Worm (Caenorhabditis elegans): Measurements from ENCODE around the gene srbc-79.

Gene srbc-79

ce11 chrV:20476981-20477380 lies 15.3 kb downstream of the srbc-79 start:
- TF ChIP-seq elt-1 (tag; optimal IDR thresholded peaks at IDR 0.05) (no peak), ama-1 (optimal IDR thresholded peaks at IDR 0.05) (no peak), zag-1 (tag; optimal IDR thresholded peaks at IDR 0.05) (no peak), mml-1 (tag; optimal IDR thresholded peaks at IDR 0.05) (no peak), pqm-1 (tag; optimal IDR thresholded peaks at IDR 0.05) (no peak), lin-15B (tag; optimal IDR thresholded peaks at IDR 0.05) (peak; percentile 34), jun-1 (tag; optimal IDR thresholded peaks at IDR 0.05) (no peak), nhr-237 (tag; optimal IDR thresholded peaks at IDR 0.05) (no peak), sea-2 (GFP tag; optimal IDR thresholded peaks at IDR 0.05) (no peak), elt-2 (tag; optimal IDR thresholded peaks at IDR 0.05) (no peak), hmg-11 (tag; optimal IDR thresholded peaks at IDR 0.05) (peak; percentile 41), ZK546.5 (tag; optimal IDR thresholded peaks at IDR 0.05) (no peak), eor-1 (tag; optimal IDR thresholded peaks at IDR 0.05) (no peak), pha-4 (tag; optimal IDR thresholded peaks at IDR 0.05) (peak; percentile 0), nfya-1 (tag; optimal IDR thresholded peaks at IDR 0.05; ENCODE audit: insufficient read depth) (peak; percentile 46), lin-39 (tag; optimal IDR thresholded peaks at IDR 0.05) (no peak), daf-12 (tag; optimal IDR thresholded peaks at IDR 0.05) (no peak), aly-2 (tag; optimal IDR thresholded peaks at IDR 0.05) (no peak), elt-3 (tag; optimal IDR thresholded peaks at IDR 0.05) (no peak), unc-39 (tag; optimal IDR thresholded peaks at IDR 0.05) (no peak), nhr-11 (tag; optimal IDR thresholded peaks at IDR 0.05) (no peak), ztf-4 (tag; optimal IDR thresholded peaks at IDR 0.05) (no peak), unc-62 (GFP tag; optimal IDR thresholded peaks at IDR 0.05) (no peak), ceh-9 (tag; optimal IDR thresholded peaks at IDR 0.05) (no peak), fos-1 (tag; optimal IDR thresholded peaks at IDR 0.05) (no peak), skn-1 (tag; optimal IDR thresholded peaks at IDR 0.05) (no peak), nhr-12 (tag; optimal IDR thresholded peaks at IDR 0.05) (no peak), nhr-77 (tag; optimal IDR thresholded peaks at IDR 0.05) (no peak), R02D3.7 (tag; optimal IDR thresholded peaks at IDR 0.05) (peak; percentile 20), egl-27 (tag; optimal IDR thresholded peaks at IDR 0.05) (no peak), lsy-12 (tag; optimal IDR thresholded peaks at IDR 0.05) (no peak), ceh-16 (tag; optimal IDR thresholded peaks at IDR 0.05) (no peak), ceh-82 (tag; optimal IDR thresholded peaks at IDR 0.05) (no peak), mdl-1 (tag; optimal IDR thresholded peaks at IDR 0.05) (no peak), snpc-4 (tag; optimal IDR thresholded peaks at IDR 0.05) (no peak), ztf-11 (tag; optimal IDR thresholded peaks at IDR 0.05) (no peak), nhr-25 (tag; optimal IDR thresholded peaks at IDR 0.05) (no peak), nhr-23 (tag; optimal IDR thresholded peaks at IDR 0.05) (peak; percentile 17), nhr-67 (tag; optimal IDR thresholded peaks at IDR 0.05) (no peak), ceh-28 (tag; optimal IDR thresholded peaks at IDR 0.05) (no peak)

ce11 chrV:20476514-20476913 lies 15.8 kb downstream of the srbc-79 start:
- TF ChIP-seq nhr-28 (tag; optimal IDR thresholded peaks at IDR 0.05): no peak
- TF ChIP-seq daf-12 (tag; optimal IDR thresholded peaks at IDR 0.05): no peak
- TF ChIP-seq pqm-1 (tag; optimal IDR thresholded peaks at IDR 0.05): no peak
- no peak for TF ChIP-seq lin-39 (tag; optimal IDR thresholded peaks at IDR 0.05)
- no peak for TF ChIP-seq tbx-2 (tag; optimal IDR thresholded peaks at IDR 0.05)
- no peak for TF ChIP-seq elt-1 (tag; optimal IDR thresholded peaks at IDR 0.05)
- TF ChIP-seq elt-3 (tag; optimal IDR thresholded peaks at IDR 0.05): no peak
- no peak for TF ChIP-seq egl-5 (tag; optimal IDR thresholded peaks at IDR 0.05)
- TF ChIP-seq lsy-12 (tag; optimal IDR thresholded peaks at IDR 0.05): no peak
- TF ChIP-seq sea-2 (GFP tag; optimal IDR thresholded peaks at IDR 0.05): no peak
- no peak for TF ChIP-seq nhr-43 (tag; optimal IDR thresholded peaks at IDR 0.05; ENCODE audit: poor library complexity, severe bottlenecking)

- TF ChIP-seq elt-1 (tag; optimal IDR thresholded peaks at IDR 0.05) (no peak), zag-1 (tag; optimal IDR thresholded peaks at IDR 0.05) (no peak), pqm-1 (tag; optimal IDR thresholded peaks at IDR 0.05) (no peak), nfya-1 (tag; optimal IDR thresholded peaks at IDR 0.05; ENCODE audit: insufficient read depth) (peak; percentile 97), ceh-82 (tag; optimal IDR thresholded peaks at IDR 0.05) (no peak), nhr-12 (tag; optimal IDR thresholded peaks at IDR 0.05) (no peak), unc-39 (tag; optimal IDR thresholded peaks at IDR 0.05) (no peak), R02D3.7 (tag; optimal IDR thresholded peaks at IDR 0.05) (no peak)
These were observed 16.5 kb downstream of the srbc-79 start, which contains the start of gene B0250.7 for ce11 chrV:20475830-20476229. TSS of gene B0250.7 (minus strand) at chrV:20476061.
